Worm (Caenorhabditis elegans) whole organism, young adult: ENCODE data around the gene lelo-4.
"Not testable (repeated sequence)": the region's sequence is repeated elsewhere in the genome, so short reads cannot be mapped to it uniquely, and the experiment has no call there.

Experiments used
- C06A6.2 ChIP-seq: fragments of 200-800 bp; sonication (Bioruptor generic); conservative IDR thresholded peaks from 2 replicates; pipeline ENCODE4 v1.3.6; 2022; ENCODE audit warnings: missing genetic modification characterization, missing compliant biosample characterization
- C17E4.6 ChIP-seq: fragments of 200-800 bp; sonication (Bioruptor generic); IDR thresholded peaks from 2 replicates; pipeline ENCODE4 v1.3.6; 2022; ENCODE audit warnings: missing genetic modification reagents, missing genetic modification characterization, missing compliant biosample characterization
- F57A8.1 ChIP-seq: fragments of 200-800 bp; sonication (Bioruptor generic); optimal IDR thresholded peaks from 2 replicates; lab custom pipeline; 2018; ENCODE audit warnings: mild to moderate bottlenecking, missing genetic modification characterization, moderate library complexity, missing compliant biosample characterization
- Y67H2A.10 ChIP-seq: fragments of 200-800 bp; sonication (Bioruptor generic); conservative IDR thresholded peaks from 2 replicates; pipeline ENCODE4 v1.3.6; 2022; ENCODE audit warnings: missing genetic modification reagents, missing genetic modification characterization, missing compliant biosample characterization
- ceh-27 ChIP-seq: fragments of 200-800 bp; sonication (Bioruptor generic); optimal IDR thresholded peaks from 2 replicates; lab custom pipeline; 2018; ENCODE audit warnings: mild to moderate bottlenecking, missing genetic modification characterization, moderate library complexity, missing compliant biosample characterization
- lag-1 ChIP-seq: fragments of 200-800 bp; sonication (Bioruptor generic); IDR thresholded peaks from 2 replicates; pipeline ENCODE4 v1.3.6; 2022; ENCODE audit warnings: missing genetic modification reagents, missing genetic modification characterization, missing compliant biosample characterization
- unc-130 ChIP-seq: sonication (generic microtip); optimal IDR thresholded peaks from 2 replicates; lab custom pipeline; 2016; ENCODE audit warnings: missing genetic modification reagents, missing genetic modification characterization, missing compliant biosample characterization
- unc-62 ChIP-seq: fragments of 150-350 bp; optimal IDR thresholded peaks from 2 replicates; lab custom pipeline; 2014; ENCODE audit warnings: missing biosample characterization, missing genetic modification reagents, missing genetic modification characterization
- ztf-3 ChIP-seq: fragments of 200-800 bp; sonication (Bioruptor generic); optimal IDR thresholded peaks from 2 replicates; lab custom pipeline; 2018; ENCODE audit warnings: mild to moderate bottlenecking, missing genetic modification characterization, missing compliant biosample characterization
- ztf-6 ChIP-seq: fragments of 200-800 bp; sonication (Bioruptor generic); IDR thresholded peaks from 2 replicates; pipeline ENCODE4 v1.3.6; 2022; ENCODE audit warnings: missing genetic modification reagents, missing genetic modification characterization, missing compliant biosample characterization

DNA sequence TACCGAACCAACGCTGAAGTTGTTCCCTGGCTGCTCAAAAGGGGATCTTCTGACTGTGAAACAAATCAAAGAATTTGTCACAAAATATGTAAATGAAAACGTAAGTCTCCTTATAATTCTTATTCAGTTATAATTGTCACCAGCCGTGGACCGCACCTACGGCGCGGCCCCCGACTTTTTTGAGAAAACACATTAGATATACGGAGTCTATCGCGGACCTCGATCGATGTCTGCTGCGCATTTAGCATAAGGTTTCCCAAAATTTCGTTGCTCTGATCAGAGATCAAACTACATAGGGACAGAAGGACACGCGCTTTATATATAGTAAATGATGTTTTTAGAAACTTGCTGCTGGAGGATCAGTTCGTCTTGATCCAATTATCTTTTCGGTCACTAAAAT lies 21.8 kb upstream of the lelo-4 start:
- TF ChIP-seq C06A6.2; F57A8.1 (GFP tag; lab: Kevin White, UChicago); ceh-27 (GFP tag; lab: Kevin White, UChicago); C17E4.6 (GFP tag; lab: Robert Waterston, UW); lag-1; Y67H2A.10 (GFP tag; lab: Robert Waterston, UW); unc-62; ztf-3 (GFP tag; lab: Kevin White, UChicago); ztf-6 (GFP tag; lab: Robert Waterston, UW); unc-130 (GFP tag; lab: Kevin White, UChicago): not testable (repeated sequence)
